Worm (Caenorhabditis elegans) whole organism, dauer: ENCODE results near the gene mex-6.

Source experiments
- unc-62 ChIP-seq: sonication (generic microtip); optimal IDR thresholded peaks from 2 replicates; lab custom pipeline; 2017; ENCODE audit warnings: missing biosample characterization, missing genetic modification reagents, missing genetic modification characterization

The mex-6 gene

DNA sequence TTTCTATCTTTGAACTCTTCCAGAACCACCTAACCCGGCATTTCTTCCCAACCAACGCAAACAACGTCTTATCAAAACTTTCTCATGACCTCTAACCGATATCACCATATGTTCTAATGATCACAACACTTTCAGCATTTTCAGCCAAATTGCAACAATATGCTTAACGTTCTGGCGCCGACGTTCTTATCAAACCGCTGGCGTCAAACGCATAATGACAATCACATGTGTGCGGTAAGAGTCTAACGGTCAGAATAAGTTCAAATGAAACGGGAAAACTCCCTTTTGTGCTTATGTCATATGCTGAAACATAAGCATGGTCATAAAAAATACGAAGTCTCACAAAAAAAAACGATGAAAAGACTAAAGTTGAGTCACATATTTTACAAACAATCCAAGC lies 23.0 kb upstream of the mex-6 start:
- no peak for TF ChIP-seq unc-62 (GFP tag; lab: Kevin White, UChicago)

DNA sequence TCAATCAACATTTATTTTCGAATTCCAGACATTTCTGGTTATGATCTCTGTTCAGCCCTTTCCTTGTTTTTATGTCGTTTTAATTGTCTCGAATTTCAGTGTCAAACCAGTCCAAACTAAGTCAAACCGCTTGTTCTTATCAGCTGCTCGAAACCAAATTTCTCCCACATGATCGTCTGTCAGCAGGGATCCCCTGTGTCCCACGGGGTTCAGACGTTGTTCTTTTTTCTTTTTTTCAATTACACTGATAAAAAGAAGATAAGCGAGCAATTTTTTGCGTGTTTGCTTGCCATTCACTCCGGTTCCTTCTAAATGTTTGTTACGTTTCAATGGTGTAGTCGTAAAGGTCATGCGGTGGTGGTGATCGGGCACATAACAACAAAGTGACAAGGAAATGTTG lies 22.0 kb upstream of the mex-6 start:
- no peak for TF ChIP-seq unc-62 (GFP tag; lab: Kevin White, UChicago)

ce11 chrII:9507181-9507580 lies 16.8 kb upstream of the mex-6 start, which contains the start of gene gcy-3:
TSS of gene gcy-3 (minus strand) at chrII:9507281.
- no peak for TF ChIP-seq unc-62 (GFP tag; lab: Kevin White, UChicago)

- no peak for TF ChIP-seq unc-62 (GFP tag; lab: Kevin White, UChicago)
Measured at ce11 chrII:9516836-9517235, 7.1 kb upstream of the mex-6 start, which contains the start of gene gcy-1. TSS of gene gcy-1 (minus strand) at chrII:9516936.

DNA sequence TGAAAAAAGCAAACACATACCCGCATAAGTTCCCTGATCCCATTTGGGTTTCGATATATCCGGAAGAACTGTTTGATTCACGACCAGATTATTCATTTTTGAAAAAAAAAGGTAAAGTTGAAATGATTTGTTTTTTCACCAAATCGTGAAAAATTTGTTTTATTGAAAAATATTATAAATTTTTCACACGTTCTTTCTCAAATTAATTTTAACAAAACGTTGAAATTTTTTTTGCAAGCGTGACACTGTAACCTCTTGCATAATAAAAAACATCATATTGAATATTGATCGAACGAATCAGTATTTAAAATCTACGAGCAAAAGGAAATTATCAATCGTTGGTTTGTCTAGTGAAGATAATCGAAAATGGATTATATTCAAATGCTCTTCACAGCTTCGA lies 5.2 kb upstream of the mex-6 start, which contains the start of the genes sfxn-1.1 and AH6.3:
Gene sfxn-1.1 (minus strand): TSS at position 101 of the 400 bp plus-strand sequence.
Gene AH6.3 (plus strand): TSS at position 275 of the 400 bp plus-strand sequence.
- no peak for TF ChIP-seq unc-62 (GFP tag; lab: Kevin White, UChicago)

DNA sequence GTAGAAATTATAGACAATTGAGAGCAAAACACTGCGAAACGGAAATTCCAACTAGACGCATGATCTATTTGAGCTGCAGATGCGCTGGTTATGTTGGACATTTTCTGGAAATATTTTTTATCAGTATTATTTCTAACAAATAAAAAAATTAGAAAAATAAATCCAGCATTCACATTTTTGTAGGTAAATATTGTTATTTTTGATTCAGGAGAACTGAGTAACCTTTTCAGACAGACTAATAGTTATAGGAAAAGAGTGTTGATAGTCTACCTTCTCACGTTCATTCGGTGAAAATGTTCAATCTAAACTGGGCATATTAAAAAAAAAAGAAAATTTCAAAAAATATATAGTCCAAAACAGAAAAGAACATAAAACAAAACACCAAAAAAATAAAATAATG lies 2.4 kb upstream of the mex-6 start, which contains the start of gene sra-1:
Gene sra-1 (minus strand): TSS at position 101 of the 400 bp plus-strand sequence.
- TF ChIP-seq unc-62 (GFP tag; lab: Kevin White, UChicago) = no peak

ce11 chrII:9522986-9523385 lies 988 bp upstream of the mex-6 start, which contains the start of gene AH6.17:
TSS of gene AH6.17 (plus strand) at chrII:9523170.
- no peak for TF ChIP-seq unc-62 (GFP tag; lab: Kevin White, UChicago)

- TF ChIP-seq unc-62 (GFP tag; lab: Kevin White, UChicago) = no peak
Measured at ce11 chrII:9528480-9528879, 4.5 kb downstream of the mex-6 start, which contains the start of gene sra-2. TSS of gene sra-2 (plus strand) at chrII:9528780.

ce11 chrII:9532011-9532410 lies 8.0 kb downstream of the mex-6 start, which contains the start of gene sra-9:
TSS of gene sra-9 (plus strand) at chrII:9532311.
- no peak for TF ChIP-seq unc-62 (GFP tag; lab: Kevin White, UChicago)

DNA sequence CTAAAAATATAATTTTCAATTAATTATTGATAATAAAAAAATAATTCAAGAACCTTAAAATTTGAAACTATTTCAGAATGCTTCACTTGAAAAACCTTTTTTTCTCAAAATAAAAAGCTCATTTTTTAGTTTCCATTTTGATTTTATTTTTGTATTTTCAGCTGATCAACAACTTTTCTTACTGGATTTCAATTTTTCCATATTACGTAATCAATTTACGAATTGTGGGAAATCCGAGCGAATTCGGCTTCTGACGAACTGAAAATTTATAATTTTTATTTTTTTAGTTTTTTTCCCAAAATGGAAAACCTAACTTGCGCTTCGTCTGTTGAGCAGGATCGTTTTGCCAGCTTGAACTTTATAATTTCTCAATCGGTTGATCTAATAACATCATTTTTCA lies 13.5 kb downstream of the mex-6 start, which contains the start of gene sra-8:
Gene sra-8 (plus strand): TSS at position 301 of the 400 bp plus-strand sequence.
- TF ChIP-seq unc-62 (GFP tag; lab: Kevin White, UChicago) = no peak

DNA sequence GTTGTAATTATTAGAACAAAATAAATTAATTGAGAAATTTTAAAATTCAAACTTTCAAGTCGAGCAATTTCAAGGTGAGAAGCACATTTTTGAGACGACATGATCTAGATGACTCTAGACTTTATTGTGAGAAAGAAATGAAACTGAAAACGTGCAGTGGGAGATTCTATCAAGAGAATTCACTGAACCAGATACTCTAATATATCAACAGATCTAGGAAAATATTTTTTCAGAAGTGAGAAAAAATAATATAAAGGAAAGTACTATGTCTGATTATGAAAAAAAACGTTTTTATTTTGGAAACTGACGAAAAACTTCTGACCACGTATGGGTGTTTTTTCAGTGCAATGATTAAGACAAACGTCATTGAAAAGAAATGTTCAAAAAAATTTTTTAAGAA lies 16.7 kb downstream of the mex-6 start, which contains the start of gene sra-3:
Gene sra-3 (minus strand): TSS at position 101 of the 400 bp plus-strand sequence.
- TF ChIP-seq unc-62 (GFP tag; lab: Kevin White, UChicago) = no peak

- no peak for TF ChIP-seq unc-62 (GFP tag; lab: Kevin White, UChicago)
Measured at ce11 chrII:9542785-9543184, 18.8 kb downstream of the mex-6 start, which contains the start of gene sra-4. TSS of gene sra-4 (minus strand) at chrII:9542885.

- no peak for TF ChIP-seq unc-62 (GFP tag; lab: Kevin White, UChicago)
Measured at ce11 chrII:9544386-9544785, 20.4 kb downstream of the mex-6 start, which contains the start of gene sra-7. TSS of gene sra-7 (plus strand) at chrII:9544686.

ce11 chrII:9550718-9551117 lies 26.7 kb downstream of the mex-6 start, which contains the start of gene sra-6:
TSS of gene sra-6 (minus strand) at chrII:9550818.
- TF ChIP-seq unc-62 (GFP tag; lab: Kevin White, UChicago) = no peak

ce11 chrII:9551536-9551935 lies 27.6 kb downstream of the mex-6 start, which contains the start of gene F35H8.12:
TSS of gene F35H8.12 (plus strand) at chrII:9551836.
- TF ChIP-seq unc-62 (GFP tag; lab: Kevin White, UChicago) = no peak

- no peak for TF ChIP-seq unc-62 (GFP tag; lab: Kevin White, UChicago)
Measured at ce11 chrII:9553179-9553578, 29.2 kb downstream of the mex-6 start, which contains the start of gene F35H8.1. TSS of gene F35H8.1 (minus strand) at chrII:9553279.
